Worm (Caenorhabditis elegans) whole organism, L2 larva: ENCODE data around the gene C07D10.1.
A peak's percentile ranks its signal among the peaks of the same experiment; 100 is the strongest.

ENCODE experiments used
- C34F6.9 ChIP-seq: fragments of 150-350 bp; optimal IDR thresholded peaks from 2 replicates; lab custom pipeline; 2014; ENCODE audit warnings: missing biosample characterization, missing genetic modification characterization
- F13H6.1 ChIP-seq: sonication (generic microtip); optimal IDR thresholded peaks from 2 replicates; lab custom pipeline; 2016; ENCODE audit warnings: missing genetic modification characterization, missing compliant biosample characterization
- R02D3.7 ChIP-seq: fragments of 150-350 bp; optimal IDR thresholded peaks from 2 replicates; lab custom pipeline; 2014; ENCODE audit warnings: missing biosample characterization, missing genetic modification characterization
- Y55F3AM.14 ChIP-seq: fragments of 200-800 bp; sonication (Bioruptor generic); optimal IDR thresholded peaks from 2 replicates; lab custom pipeline; 2018; ENCODE audit warnings: mild to moderate bottlenecking, missing genetic modification characterization, missing compliant biosample characterization
- ZK546.5 ChIP-seq: sonication (generic microtip); optimal IDR thresholded peaks from 2 replicates; lab custom pipeline; 2017; ENCODE audit warnings: missing biosample characterization, missing genetic modification characterization
- alr-1 ChIP-seq: fragments of 150-350 bp; optimal IDR thresholded peaks from 2 replicates; lab custom pipeline; 2014; ENCODE audit warnings: missing biosample characterization, missing genetic modification characterization
- aly-2 ChIP-seq: fragments of 150-350 bp; optimal IDR thresholded peaks from 2 replicates; lab custom pipeline; 2014; ENCODE audit warnings: missing biosample characterization, missing genetic modification characterization
- ama-1 ChIP-seq: fragments of 150-350 bp; optimal IDR thresholded peaks from 2 replicates; lab custom pipeline; 2018; ENCODE audit warnings: inconsistent platforms
- blmp-1 ChIP-seq: sonication (generic microtip); optimal IDR thresholded peaks from 2 replicates; lab custom pipeline; 2017; ENCODE audit warnings: missing genetic modification characterization, mild to moderate bottlenecking, missing compliant biosample characterization, antibody characterized with exemption, moderate library complexity; ENCODE audit not compliant: insufficient read depth
- ceh-16 ChIP-seq: fragments of 150-350 bp; optimal IDR thresholded peaks from 2 replicates; lab custom pipeline; 2014; ENCODE audit warnings: missing biosample characterization, missing genetic modification characterization
- ceh-82 ChIP-seq: fragments of 150-350 bp; optimal IDR thresholded peaks from 2 replicates; lab custom pipeline; 2014; ENCODE audit warnings: missing biosample characterization, missing genetic modification characterization
- crh-2 ChIP-seq: sonication (generic microtip); optimal IDR thresholded peaks from 2 replicates; lab custom pipeline; 2017; ENCODE audit warnings: missing biosample characterization, missing genetic modification characterization
- dmd-4 ChIP-seq: sonication (generic microtip); optimal IDR thresholded peaks from 2 replicates; lab custom pipeline; 2017; ENCODE audit warnings: missing biosample characterization, missing genetic modification characterization
- egl-27 ChIP-seq: sonication (generic microtip); optimal IDR thresholded peaks from 3 replicates; lab custom pipeline; 2017; ENCODE audit warnings: missing biosample characterization, missing genetic modification reagents, missing genetic modification characterization
- elt-1 ChIP-seq: fragments of 150-350 bp; optimal IDR thresholded peaks from 2 replicates; lab custom pipeline; 2014; ENCODE audit warnings: missing biosample characterization, missing genetic modification characterization
- elt-3 ChIP-seq: sonication (generic microtip); optimal IDR thresholded peaks from 2 replicates; lab custom pipeline; 2017; ENCODE audit warnings: missing biosample characterization, missing genetic modification characterization
- fos-1 ChIP-seq: fragments of 150-350 bp; optimal IDR thresholded peaks from 2 replicates; lab custom pipeline; 2014; ENCODE audit warnings: missing biosample characterization, missing genetic modification characterization
- gmeb-1 ChIP-seq: fragments of 150-350 bp; optimal IDR thresholded peaks from 2 replicates; lab custom pipeline; 2014; ENCODE audit warnings: missing biosample characterization, missing genetic modification characterization
- lin-11 ChIP-seq: fragments of 150-350 bp; sonication (generic microtip); optimal IDR thresholded peaks from 2 replicates; lab custom pipeline; 2014; ENCODE audit warnings: missing biosample characterization, missing genetic modification characterization, inconsistent platforms, mixed read lengths
- lin-13 ChIP-seq: fragments of 150-350 bp; optimal IDR thresholded peaks from 2 replicates; lab custom pipeline; 2014; ENCODE audit warnings: missing biosample characterization, missing genetic modification reagents, missing genetic modification characterization
- lin-39 ChIP-seq: fragments of 150-350 bp; optimal IDR thresholded peaks from 2 replicates; lab custom pipeline; 2014; ENCODE audit warnings: missing biosample characterization, missing genetic modification reagents, missing genetic modification characterization
- lsy-2 ChIP-seq, 2 experiments: fragments of 150-350 bp in 1 of 2; sonication (generic microtip) in 1 of 2; optimal IDR thresholded peaks; 2 replicates each; lab custom pipeline; 2014 to 2017; ENCODE audit warnings: missing biosample characterization in 2 of 2, missing genetic modification characterization in 2 of 2
- mbf-1 ChIP-seq: sonication (generic microtip); optimal IDR thresholded peaks from 2 replicates; lab custom pipeline; 2017; ENCODE audit warnings: missing biosample characterization, missing genetic modification characterization
- mdl-1 ChIP-seq, 2 experiments: fragments of 150-350 bp in 1 of 2; sonication (generic microtip) in 1 of 2; optimal IDR thresholded peaks; 2 replicates each; lab custom pipeline; 2017; ENCODE audit warnings: missing biosample characterization in 2 of 2, missing genetic modification characterization in 2 of 2
- nhr-10 ChIP-seq: sonication (generic microtip); optimal IDR thresholded peaks from 2 replicates; lab custom pipeline; 2017; ENCODE audit warnings: missing biosample characterization, missing genetic modification characterization
- nhr-11 ChIP-seq: fragments of 150-350 bp; optimal IDR thresholded peaks from 2 replicates; lab custom pipeline; 2014; ENCODE audit warnings: missing biosample characterization, missing genetic modification characterization
- nhr-12 ChIP-seq: fragments of 150-350 bp; optimal IDR thresholded peaks from 2 replicates; lab custom pipeline; 2014; ENCODE audit warnings: missing biosample characterization, missing genetic modification characterization
- nhr-129 ChIP-seq: fragments of 150-350 bp; optimal IDR thresholded peaks from 2 replicates; lab custom pipeline; 2014; ENCODE audit warnings: missing biosample characterization, missing genetic modification characterization
- nhr-21 ChIP-seq: fragments of 150-350 bp; optimal IDR thresholded peaks from 2 replicates; lab custom pipeline; 2014; ENCODE audit warnings: missing biosample characterization, missing genetic modification characterization
- nhr-23 ChIP-seq: fragments of 150-350 bp; optimal IDR thresholded peaks from 2 replicates; lab custom pipeline; 2014; ENCODE audit warnings: missing biosample characterization, missing genetic modification reagents, missing genetic modification characterization
- nhr-237 ChIP-seq: fragments of 150-350 bp; optimal IDR thresholded peaks from 2 replicates; lab custom pipeline; 2014; ENCODE audit warnings: missing biosample characterization, missing genetic modification characterization
- nhr-25 ChIP-seq: fragments of 150-350 bp; sonication (generic microtip); optimal IDR thresholded peaks from 3 replicates; lab custom pipeline; 2014; ENCODE audit warnings: missing biosample characterization, missing genetic modification characterization
- nhr-6 ChIP-seq: fragments of 150-350 bp; optimal IDR thresholded peaks from 2 replicates; lab custom pipeline; 2014; ENCODE audit warnings: missing biosample characterization, missing genetic modification characterization
- peb-1 ChIP-seq: fragments of 150-350 bp; optimal IDR thresholded peaks from 2 replicates; lab custom pipeline; 2014; ENCODE audit warnings: missing biosample characterization, missing genetic modification characterization
- sem-4 ChIP-seq: fragments of 150-350 bp; optimal IDR thresholded peaks from 2 replicates; lab custom pipeline; 2014; ENCODE audit warnings: missing biosample characterization, missing genetic modification reagents, missing genetic modification characterization
- skn-1 ChIP-seq: sonication (generic microtip); optimal IDR thresholded peaks from 2 replicates; lab custom pipeline; 2017; ENCODE audit warnings: missing biosample characterization, missing genetic modification characterization
- sma-9 ChIP-seq, 2 experiments: fragments of 150-350 bp in 1 of 2; sonication (generic microtip) in 1 of 2; optimal IDR thresholded peaks; 2 replicates each; lab custom pipeline; 2014 to 2016; ENCODE audit warnings: missing genetic modification characterization in 2 of 2, mild to moderate bottlenecking in 1 of 2, missing biosample characterization in 1 of 2, missing compliant biosample characterization in 1 of 2, missing genetic modification reagents in 1 of 2, moderate library complexity in 1 of 2
- snpc-4 ChIP-seq: fragments of 150-350 bp; optimal IDR thresholded peaks from 2 replicates; lab custom pipeline; 2014; ENCODE audit warnings: missing biosample characterization, missing genetic modification characterization
- unc-39 ChIP-seq: fragments of 150-350 bp; optimal IDR thresholded peaks from 2 replicates; lab custom pipeline; 2014; ENCODE audit warnings: missing biosample characterization, missing genetic modification characterization
- unc-55 ChIP-seq: fragments of 150-350 bp; sonication (generic microtip); optimal IDR thresholded peaks from 3 replicates; lab custom pipeline; 2014; ENCODE audit warnings: missing biosample characterization, missing genetic modification reagents, missing genetic modification characterization
- unc-62 ChIP-seq: fragments of 150-350 bp; optimal IDR thresholded peaks from 2 replicates; lab custom pipeline; 2014; ENCODE audit warnings: missing biosample characterization, missing genetic modification reagents, missing genetic modification characterization
- zag-1 ChIP-seq: fragments of 150-350 bp; optimal IDR thresholded peaks from 2 replicates; lab custom pipeline; 2014; ENCODE audit warnings: missing biosample characterization, missing genetic modification characterization
- ztf-1 ChIP-seq: fragments of 200-800 bp; sonication (Bioruptor generic); conservative IDR thresholded peaks from 2 replicates; pipeline ENCODE4 v1.3.6; 2022; ENCODE audit warnings: missing genetic modification characterization, missing compliant biosample characterization
- ztf-11 ChIP-seq: sonication (generic microtip); optimal IDR thresholded peaks from 2 replicates; lab custom pipeline; 2017; ENCODE audit warnings: missing biosample characterization, missing genetic modification characterization
- ztf-4 ChIP-seq: fragments of 150-350 bp; optimal IDR thresholded peaks from 2 replicates; lab custom pipeline; 2014; ENCODE audit warnings: missing biosample characterization, missing genetic modification characterization

C07D10.1 gene

ce11 chrII:7356773-7357172 is 42.0 kb upstream of the C07D10.1 start:
- TF ChIP-seq lsy-2 (tag; optimal IDR thresholded peaks at IDR 0.05; lab: Kevin White, UChicago) (peak in 1 of 2 experiments; percentile 60), unc-55 (GFP tag; lab: Kevin White, UChicago) (peak; percentile 58), blmp-1 (no peak), C34F6.9 (tag; lab: Kevin White, UChicago) (peak; percentile 36), R02D3.7 (tag; lab: Kevin White, UChicago) (peak; percentile 66)

- TF ChIP-seq unc-39 (tag; lab: Kevin White, UChicago) (no peak), ztf-4 (tag; lab: Kevin White, UChicago) (no peak), ZK546.5 (tag; lab: Kevin White, UChicago) (no peak), F13H6.1 (tag; lab: Kevin White, UChicago) (no peak), lin-11 (tag; lab: Kevin White, UChicago) (no peak), lsy-2 (tag; optimal IDR thresholded peaks at IDR 0.05; lab: Kevin White, UChicago) (no peak), lin-39 (tag; lab: Kevin White, UChicago) (no peak), nhr-25 (tag; lab: Kevin White, UChicago) (no peak)
Observed at ce11 chrII:7357176-7357575, 41.6 kb upstream of the C07D10.1 start.

DNA sequence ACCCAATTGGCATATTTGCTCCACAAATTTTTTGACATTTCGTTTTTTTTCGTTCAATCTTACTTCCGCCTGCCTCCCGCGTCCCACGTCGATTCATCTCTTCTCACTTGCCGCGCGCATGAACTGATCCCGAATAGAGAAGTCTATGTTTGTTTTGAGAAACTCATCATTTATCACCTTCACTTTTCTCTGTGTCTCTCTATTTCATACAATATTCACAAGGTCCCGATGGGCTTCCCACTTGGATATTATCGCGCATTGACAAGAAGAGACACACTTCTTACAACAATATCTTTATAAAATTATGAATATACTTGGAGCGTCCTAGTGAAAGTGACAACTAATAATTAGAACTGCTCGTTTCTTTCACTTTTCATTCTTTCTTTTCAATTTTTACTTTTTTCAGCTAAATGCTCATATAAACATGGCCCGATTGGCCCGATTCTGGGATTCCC is 40.3 kb upstream of the C07D10.1 start, which contains the start of gene insc-1:
insc-1 (plus strand) TSS at position 405 of the 455 bp plus-strand sequence.
- TF ChIP-seq blmp-1 (peak; percentile 7), gmeb-1 (tag; lab: Kevin White, UChicago) (no peak), elt-1 (tag; lab: Kevin White, UChicago) (no peak), lsy-2 (tag; optimal IDR thresholded peaks at IDR 0.05; lab: Kevin White, UChicago) (no peak), unc-39 (tag; lab: Kevin White, UChicago) (no peak), zag-1 (tag; lab: Kevin White, UChicago) (no peak)

ce11 chrII:7363990-7364455 is 34.8 kb upstream of the C07D10.1 start, which contains the start of gene msra-1:
Gene msra-1, minus strand, starts transcription at chrII:7364040.
- TF ChIP-seq ceh-82 (tag; lab: Kevin White, UChicago) (no peak), fos-1 (tag; lab: Kevin White, UChicago) (peak; percentile 88), elt-3 (tag; lab: Kevin White, UChicago) (no peak), mdl-1 (tag; optimal IDR thresholded peaks at IDR 0.05; lab: Kevin White, UChicago) (no peak), ceh-16 (no peak), sma-9 (GFP tag; optimal IDR thresholded peaks at IDR 0.05; lab: Kevin White, UChicago) (peak; percentile 77), sma-9 (tag; optimal IDR thresholded peaks at IDR 0.05; lab: Kevin White, UChicago) (no peak), dmd-4 (no peak), skn-1 (tag; lab: Kevin White, UChicago) (peak; percentile 99), unc-55 (GFP tag; lab: Kevin White, UChicago) (peak; percentile 39), snpc-4 (tag; lab: Kevin White, UChicago) (no peak), nhr-6 (tag; lab: Kevin White, UChicago) (no peak), mbf-1 (tag; lab: Kevin White, UChicago) (no peak), lin-11 (tag; lab: Kevin White, UChicago) (no peak), nhr-25 (tag; lab: Kevin White, UChicago) (no peak), nhr-21 (tag; lab: Kevin White, UChicago) (no peak), alr-1 (tag; lab: Kevin White, UChicago) (no peak), ztf-4 (tag; lab: Kevin White, UChicago) (no peak), blmp-1 (no peak), aly-2 (tag; lab: Kevin White, UChicago) (no peak), elt-1 (tag; lab: Kevin White, UChicago) (no peak), gmeb-1 (tag; lab: Kevin White, UChicago) (no peak), ztf-1 (GFP tag; lab: Robert Waterston, UW) (no peak), F13H6.1 (tag; lab: Kevin White, UChicago) (no peak), C34F6.9 (tag; lab: Kevin White, UChicago) (peak; percentile 63), ama-1 (lab: Kevin White, UChicago) (no peak), nhr-12 (tag; lab: Kevin White, UChicago) (no peak), ztf-11 (tag; lab: Kevin White, UChicago) (no peak), nhr-237 (tag; lab: Kevin White, UChicago) (no peak), zag-1 (tag; lab: Kevin White, UChicago) (no peak), unc-39 (tag; lab: Kevin White, UChicago) (no peak), peb-1 (tag; lab: Kevin White, UChicago) (no peak), nhr-11 (tag; lab: Kevin White, UChicago) (no peak), nhr-23 (tag; lab: Kevin White, UChicago) (no peak), unc-62 (GFP tag; lab: Kevin White, UChicago) (no peak), egl-27 (tag; lab: Kevin White, UChicago) (no peak), crh-2 (peak; percentile 75), R02D3.7 (tag; lab: Kevin White, UChicago) (no peak), lin-13 (GFP tag; lab: Kevin White, UChicago) (no peak), nhr-129 (peak; percentile 88), nhr-10 (no peak), Y55F3AM.14 (no peak), ZK546.5 (tag; lab: Kevin White, UChicago) (no peak), sem-4 (tag; lab: Kevin White, UChicago) (no peak), lin-39 (tag; lab: Kevin White, UChicago) (no peak)
